Worm (Caenorhabditis elegans): Measurements from ENCODE around the gene btb-7.

DNA sequence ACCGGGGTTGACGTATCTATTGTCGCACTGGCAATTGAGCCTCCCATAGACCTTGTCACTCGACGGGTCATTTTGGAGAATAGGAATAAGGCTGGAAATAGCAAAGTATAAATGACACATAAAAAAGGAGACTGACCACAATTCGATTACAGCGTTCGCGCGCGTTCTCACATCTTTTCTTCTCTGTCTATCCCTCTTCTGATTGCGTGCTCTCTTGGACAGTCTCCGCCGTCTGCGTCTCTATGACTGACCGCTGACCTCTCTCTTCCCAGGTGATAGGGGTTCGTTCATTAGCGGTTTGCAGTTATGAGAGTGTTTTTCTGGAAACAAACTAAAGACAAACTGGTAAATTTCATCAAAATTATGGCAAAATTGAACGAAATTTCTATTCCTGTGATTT lies 23.3 kb downstream of the btb-7 start, which contains the start of gene ceh-83:
- TF ChIP-seq him-1 (tag; optimal IDR thresholded peaks at IDR 0.05) (no peak), dao-5 (tag; optimal IDR thresholded peaks at IDR 0.05) (no peak)

Data from whole organism, L4/young adult.